Fruit fly (Drosophila melanogaster): Measurements from ENCODE around the gene CG15293.

CG15293 gene

dm6 chr2L:14094606-14095005, 14.6 kb downstream of the CG15293 start (continued):
- TF ChIP-seq CG1647 (GFP tag; optimal IDR thresholded peaks at IDR 0.05): peak; percentile 2
- TF ChIP-seq CG14050 (GFP tag; IDR thresholded peaks at IDR 0.05): no peak; the same call in 2 of the 3 replicates
- no peak for TF ChIP-seq CG8924 (tag; optimal IDR thresholded peaks at IDR 0.05)
- TF ChIP-seq yki (optimal IDR thresholded peaks at IDR 0.05): peak; percentile 77
- 0 out of 2 replicates have a peak, but pooled peaks have one; percentile 32 for TF ChIP-seq Awh (GFP tag; IDR thresholded peaks at IDR 0.05)
- TF ChIP-seq zfh2 (GFP tag; optimal IDR thresholded peaks at IDR 0.05): peak; percentile 54
- peak; percentile 56 for TF ChIP-seq CG12942 (GFP tag; optimal IDR thresholded peaks at IDR 0.05)
- TF ChIP-seq CG18764 (GFP tag; optimal IDR thresholded peaks at IDR 0.05): peak; percentile 15
- no peak for TF ChIP-seq CG5180 (GFP tag; optimal IDR thresholded peaks at IDR 0.05)
- TF ChIP-seq Dek (tag; optimal IDR thresholded peaks at IDR 0.05): no peak
- TF ChIP-seq mam (GFP tag; optimal IDR thresholded peaks at IDR 0.05): peak; percentile 75
- peak; percentile 72 for TF ChIP-seq tin (GFP tag; optimal IDR thresholded peaks at IDR 0.05)
- TF ChIP-seq dmrt11E (tag; optimal IDR thresholded peaks at IDR 0.05): no peak
- no peak for TF ChIP-seq sqz (GFP tag; optimal IDR thresholded peaks at IDR 0.05)
- TF ChIP-seq Myb (GFP tag; optimal IDR thresholded peaks at IDR 0.05): peak; percentile 95
- no peak; the same call in 1 of the 2 replicates for TF ChIP-seq sob (GFP tag; IDR thresholded peaks at IDR 0.05)
- TF ChIP-seq CG1603 (tag; optimal IDR thresholded peaks at IDR 0.05): peak; percentile 58
- TF ChIP-seq CG17328 (GFP tag; IDR thresholded peaks at IDR 0.05): peak; percentile 55
- TF ChIP-seq gcm (GFP tag; optimal IDR thresholded peaks at IDR 0.05): no peak
- TF ChIP-seq MTF-1 (GFP tag; optimal IDR thresholded peaks at IDR 0.05; ENCODE audit: borderline replicate concordance): no peak
- TF ChIP-seq aop (GFP tag; IDR thresholded peaks at IDR 0.05): no peak
- TF ChIP-seq ase (GFP tag; IDR thresholded peaks at IDR 0.05): no peak; the same call in 2 of the 3 replicates
- no peak for TF ChIP-seq CG6689 (GFP tag; IDR thresholded peaks at IDR 0.05)
- TF ChIP-seq YL-1 (GFP tag; optimal IDR thresholded peaks at IDR 0.05): no peak
- no peak for TF ChIP-seq CG31224 (GFP tag; IDR thresholded peaks at IDR 0.05)
- no peak for TF ChIP-seq peb (GFP tag; IDR thresholded peaks at IDR 0.05)
- no peak for TF ChIP-seq Abd-B (GFP tag; optimal IDR thresholded peaks at IDR 0.05)
- peak; percentile 15; the same call in 1 of the 2 replicates for TF ChIP-seq CG4404 (GFP tag; IDR thresholded peaks at IDR 0.05)
- peak; percentile 7 for TF ChIP-seq Atf-2 (GFP tag; optimal IDR thresholded peaks at IDR 0.05)
- peak; percentile 40 for TF ChIP-seq caup (GFP tag; optimal IDR thresholded peaks at IDR 0.05; ENCODE audit: severe bottlenecking)
- no peak for TF ChIP-seq pb (GFP tag; optimal IDR thresholded peaks at IDR 0.05)
- peak; percentile 0 for TF ChIP-seq CoRest (tag; optimal IDR thresholded peaks at IDR 0.05)
- TF ChIP-seq Bteb2 (GFP tag; optimal IDR thresholded peaks at IDR 0.05): no peak
- peak; percentile 24 for TF ChIP-seq ems (GFP tag; optimal IDR thresholded peaks at IDR 0.05)
- TF ChIP-seq crp (GFP tag; optimal IDR thresholded peaks at IDR 0.05): no peak
- TF ChIP-seq CG12219 (GFP tag; optimal IDR thresholded peaks at IDR 0.05): no peak
- TF ChIP-seq CG8281 (tag; optimal IDR thresholded peaks at IDR 0.05): no peak
- TF ChIP-seq br (optimal IDR thresholded peaks at IDR 0.05): no peak
- peak; percentile 20 for TF ChIP-seq Camta (GFP tag; optimal IDR thresholded peaks at IDR 0.05)
- TF ChIP-seq CG14710 (tag; optimal IDR thresholded peaks at IDR 0.05): no peak
- no peak for TF ChIP-seq run (tag; optimal IDR thresholded peaks at IDR 0.05)
- TF ChIP-seq pros (GFP tag; optimal IDR thresholded peaks at IDR 0.05): no peak
- TF ChIP-seq Deaf1 (tag; optimal IDR thresholded peaks at IDR 0.05): no peak
- TF ChIP-seq CG6272 (GFP tag; IDR thresholded peaks at IDR 0.05): no peak
- no peak for TF ChIP-seq hb (GFP tag; IDR thresholded peaks at IDR 0.05; ENCODE audit: partially characterized antibody)
- TF ChIP-seq CrebB (tag; optimal IDR thresholded peaks at IDR 0.05): no peak
- peak; percentile 74 for TF ChIP-seq amos (GFP tag; IDR thresholded peaks at IDR 0.05; ENCODE audit: partially characterized antibody)
- TF ChIP-seq Nf-YA (GFP tag; IDR thresholded peaks at IDR 0.05): no peak
- no peak for TF ChIP-seq Doc2 (GFP tag; IDR thresholded peaks at IDR 0.05)
- no peak for TF ChIP-seq zen (tag; optimal IDR thresholded peaks at IDR 0.05)
- peak; percentile 40; the same call in 1 of the 2 replicates for TF ChIP-seq chm (GFP tag; IDR thresholded peaks at IDR 0.05)
- TF ChIP-seq gro (GFP tag; optimal IDR thresholded peaks at IDR 0.05): peak; percentile 4
